Worm (Caenorhabditis elegans): ENCODE results near the gene btb-16.

btb-16 gene

ce11 chrII:3340818-3341217 lies 44.1 kb downstream of the btb-16 start:
- TF ChIP-seq unc-62 (GFP tag; optimal IDR thresholded peaks at IDR 0.05), result no peak

ce11 chrII:3341989-3342388 lies 45.3 kb downstream of the btb-16 start, which contains the start of gene F14D2.11:
Gene F14D2.11, minus strand, starts transcription at chrII:3342089.
- TF ChIP-seq unc-62 (GFP tag; optimal IDR thresholded peaks at IDR 0.05), result no peak

ce11 chrII:3343714-3344113 lies 47.0 kb downstream of the btb-16 start, which contains the start of gene F14D2.15:
Gene F14D2.15, minus strand, starts transcription at chrII:3343814.
- no peak for TF ChIP-seq unc-62 (GFP tag; optimal IDR thresholded peaks at IDR 0.05)

- TF ChIP-seq unc-62 (GFP tag; optimal IDR thresholded peaks at IDR 0.05), result no peak
Observed at ce11 chrII:3344917-3345316, 48.2 kb downstream of the btb-16 start, which contains the start of gene bath-28. Gene bath-28, minus strand, starts transcription at chrII:3344967.

ce11 chrII:3346328-3346780 lies 49.7 kb downstream of the btb-16 start, which contains the start of gene bath-30:
Gene bath-30, minus strand, starts transcription at chrII:3346378.
- TF ChIP-seq unc-62 (GFP tag; optimal IDR thresholded peaks at IDR 0.05), result no peak
